Worm (Caenorhabditis elegans) whole organism, L1 larva: Measurements from ENCODE around the gene fkb-6.

ENCODE experiments used
- C34B4.2 ChIP-seq: sonication (generic microtip); optimal IDR thresholded peaks from 2 replicates; lab custom pipeline; 2017; ENCODE audit warnings: mild to moderate bottlenecking, missing genetic modification characterization, missing compliant biosample characterization
- elt-3 ChIP-seq, 6 experiments: fragments of 150-350 bp in 1 of 6; sonication (generic microtip); optimal IDR thresholded peaks; 2 replicates each; lab custom pipeline; 2017 to 2018; ENCODE audit warnings: missing biosample characterization in 6 of 6, missing genetic modification characterization in 6 of 6, inconsistent platforms in 1 of 6
- fkh-10 ChIP-seq: sonication (generic microtip); optimal IDR thresholded peaks from 2 replicates; lab custom pipeline; 2017; ENCODE audit warnings: missing biosample characterization, missing genetic modification reagents, missing genetic modification characterization
- jun-1 ChIP-seq: fragments of 150-350 bp; optimal IDR thresholded peaks from 2 replicates; lab custom pipeline; 2014; ENCODE audit warnings: missing biosample characterization, missing genetic modification reagents, missing genetic modification characterization
- nhr-12 ChIP-seq: sonication (generic microtip); optimal IDR thresholded peaks from 2 replicates; lab custom pipeline; 2017; ENCODE audit warnings: missing biosample characterization, missing genetic modification characterization
- skn-1 ChIP-seq: fragments of 150-350 bp; optimal IDR thresholded peaks from 2 replicates; lab custom pipeline; 2014; ENCODE audit warnings: missing biosample characterization, missing genetic modification characterization
- unc-62 ChIP-seq: fragments of 150-350 bp; optimal IDR thresholded peaks from 2 replicates; lab custom pipeline; 2014; ENCODE audit warnings: missing biosample characterization, missing genetic modification reagents, missing genetic modification characterization

DNA sequence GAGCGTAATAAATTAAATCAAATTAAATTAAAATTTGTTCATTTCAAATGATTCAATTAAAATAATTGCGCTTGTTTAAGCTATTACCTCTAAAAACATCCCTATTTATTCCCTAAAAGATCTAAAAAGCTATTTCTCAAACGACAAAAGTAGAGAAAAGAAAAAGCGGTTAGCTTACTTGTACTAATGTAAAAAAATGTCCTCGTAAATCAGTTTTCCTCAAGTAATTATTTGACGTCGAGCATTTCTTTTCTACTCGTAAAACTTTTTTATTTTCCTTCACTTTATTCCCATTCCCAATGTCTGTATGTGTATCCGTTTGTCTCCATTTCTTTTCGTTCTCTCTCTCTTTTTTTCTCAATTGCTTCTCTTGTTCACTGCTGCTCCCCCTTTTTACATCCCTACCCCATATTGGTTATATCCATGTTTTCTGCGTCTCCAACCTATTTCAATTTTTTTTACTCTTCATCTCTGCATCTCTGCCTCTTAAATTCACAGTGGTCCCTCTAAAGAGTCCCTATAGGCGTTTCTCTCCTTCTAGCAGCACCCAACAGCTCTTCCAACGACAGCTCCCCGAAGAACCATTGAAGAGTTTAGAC lies 33.2 kb downstream of the fkb-6 start, which contains the start of gene unc-80:
- no peak for TF ChIP-seq elt-3 (tag; optimal IDR thresholded peaks at IDR 0.05; lab: Kevin White, UChicago)
- TF ChIP-seq fkh-10: peak; percentile 41
- TF ChIP-seq nhr-12: no peak
- no peak for TF ChIP-seq C34B4.2 (tag; lab: Kevin White, UChicago)
- TF ChIP-seq unc-62 (GFP tag; lab: Kevin White, UChicago): no peak
- peak; percentile 2 for TF ChIP-seq skn-1 (tag; lab: Kevin White, UChicago)
- TF ChIP-seq jun-1 (tag; lab: Kevin White, UChicago): no peak
